Worm (Caenorhabditis elegans): ENCODE results near the gene srd-44.

ce11 chrX:12328676-12329075, 9.6 kb upstream of the srd-44 start, which contains the start of gene srd-45:
- TF ChIP-seq ama-1 (optimal IDR thresholded peaks at IDR 0.05) (no peak), scrt-1 (GFP tag; IDR thresholded peaks at IDR 0.05) (no peak)
